Fruit fly (Drosophila melanogaster) whole organism, wandering third instar larva: ENCODE data around the gene caup.

ENCODE experiments used
- Abd-B ChIP-seq: fragments of >200 bp; optimal IDR thresholded peaks from 2 replicates; lab custom pipeline; 2017; ENCODE audit warnings: missing biosample characterization, missing genetic modification characterization
- CG32264 ChIP-seq: fragments of 200-800 bp; sonication (Bioruptor generic); optimal IDR thresholded peaks from 2 replicates; lab custom pipeline; 2016; ENCODE audit warnings: missing biosample characterization, missing genetic modification characterization
- CG9705 ChIP-seq: fragments of 200-800 bp; sonication (Bioruptor generic); optimal IDR thresholded peaks from 2 replicates; lab custom pipeline; 2018; ENCODE audit warnings: missing biosample characterization, mild to moderate bottlenecking, missing genetic modification characterization
- CrebA ChIP-seq: fragments of 200-800 bp; sonication (Bioruptor generic); optimal IDR thresholded peaks from 2 replicates; lab custom pipeline; 2016; ENCODE audit warnings: missing biosample characterization, mild to moderate bottlenecking, missing genetic modification characterization, borderline replicate concordance
- Dfd ChIP-seq: fragments of >200 bp; optimal IDR thresholded peaks from 2 replicates; lab custom pipeline; 2017; ENCODE audit warnings: missing biosample characterization, missing genetic modification characterization
- Dif ChIP-seq: fragments of 200-275, 200-300 bp; sonication (Bioruptor generic); optimal IDR thresholded peaks from 2 replicates; lab custom pipeline; 2018; ENCODE audit warnings: missing biosample characterization, missing genetic modification characterization; ENCODE audit not compliant: partially characterized antibody
- GATAd ChIP-seq: sonication (Bioruptor generic); optimal IDR thresholded peaks from 2 replicates; lab custom pipeline; 2016; ENCODE audit warnings: missing biosample characterization, missing genetic modification characterization
- HLH106 ChIP-seq: fragments of 200-800 bp; optimal IDR thresholded peaks from 3 replicates; lab custom pipeline; 2019; ENCODE audit warnings: missing biosample characterization, mild to moderate bottlenecking, missing genetic modification characterization, moderate library complexity
- Hnf4 ChIP-seq: fragments of 200-800 bp; sonication (Bioruptor generic); optimal IDR thresholded peaks from 2 replicates; lab custom pipeline; 2016; ENCODE audit warnings: missing biosample characterization, mild to moderate bottlenecking, missing genetic modification characterization
- Hr78 ChIP-seq: fragments of >200 bp; optimal IDR thresholded peaks from 2 replicates; lab custom pipeline; 2017; ENCODE audit warnings: missing biosample characterization, missing genetic modification characterization
- Hr83 ChIP-seq: fragments of 200-300 bp; sonication (Bioruptor generic); optimal IDR thresholded peaks from 2 replicates; lab custom pipeline; 2016; ENCODE audit warnings: missing biosample characterization, mild to moderate bottlenecking, missing genetic modification characterization, moderate library complexity; ENCODE audit not compliant: poor library complexity, severe bottlenecking
- Jra ChIP-seq: sonication (Bioruptor generic); optimal IDR thresholded peaks from 2 replicates; lab custom pipeline; 2016; ENCODE audit warnings: missing biosample characterization, missing genetic modification characterization
- Mio ChIP-seq: sonication (Bioruptor generic); optimal IDR thresholded peaks from 2 replicates; lab custom pipeline; 2016; ENCODE audit warnings: missing biosample characterization, missing genetic modification characterization
- Myc ChIP-seq: fragments of >200 bp; optimal IDR thresholded peaks from 2 replicates; lab custom pipeline; 2017
- N ChIP-seq: fragments of >200 bp; optimal IDR thresholded peaks from 2 replicates; lab custom pipeline; 2018; ENCODE audit warnings: missing biosample characterization, missing external identifiers, missing genetic modification characterization
- OdsH ChIP-seq: fragments of 200-800 bp; sonication (Bioruptor generic); optimal IDR thresholded peaks from 2 replicates; lab custom pipeline; 2016; ENCODE audit warnings: missing biosample characterization, mild to moderate bottlenecking, missing genetic modification characterization
- Rel ChIP-seq, 2 experiments: fragments of 200-800 bp; sonication (Bioruptor generic) in 1 of 2; optimal IDR thresholded peaks; 2 replicates in 1 of 2; 3 replicates in 1 of 2; lab custom pipeline; 2016 to 2019; ENCODE audit warnings: mild to moderate bottlenecking in 2 of 2, missing biosample characterization in 2 of 2, missing genetic modification characterization in 2 of 2, moderate library complexity in 1 of 2
- Sp1 ChIP-seq: fragments of 200-800 bp; sonication (Bioruptor generic); optimal IDR thresholded peaks from 3 replicates; lab custom pipeline; 2019; ENCODE audit warnings: missing biosample characterization, mild to moderate bottlenecking, missing genetic modification characterization, moderate library complexity
- Vsx2 ChIP-seq: fragments of 200-300, 225-300 bp; sonication (Bioruptor generic); optimal IDR thresholded peaks from 2 replicates; lab custom pipeline; 2018; ENCODE audit warnings: missing biosample characterization, missing genetic modification characterization; ENCODE audit not compliant: partially characterized antibody
- br ChIP-seq: fragments of 200-800 bp; sonication (Bioruptor generic); optimal IDR thresholded peaks from 2 replicates; lab custom pipeline; 2016; ENCODE audit warnings: missing biosample characterization, missing genetic modification characterization
- brk ChIP-seq: fragments of 200-800 bp; sonication (Bioruptor generic); optimal IDR thresholded peaks from 2 replicates; lab custom pipeline; 2016; ENCODE audit warnings: missing biosample characterization, mild to moderate bottlenecking, missing genetic modification characterization
- dl ChIP-seq, 2 experiments: fragments of 175-275, 200-275 bp in 1 of 2; fragments of 200-275 bp in 1 of 2; sonication (Bioruptor generic); optimal IDR thresholded peaks; lab custom pipeline; 2018; ENCODE audit warnings: mild to moderate bottlenecking in 2 of 2, missing biosample characterization in 2 of 2, missing genetic modification characterization in 2 of 2, moderate library complexity in 2 of 2; ENCODE audit not compliant: partially characterized antibody in 2 of 2, insufficient read depth in 1 of 2
- dmrt93B ChIP-seq: fragments of 200-800 bp; sonication (Bioruptor generic); optimal IDR thresholded peaks from 2 replicates; lab custom pipeline; 2018; ENCODE audit warnings: missing biosample characterization, mild to moderate bottlenecking, missing genetic modification characterization
- dsf ChIP-seq: sonication (Bioruptor generic); optimal IDR thresholded peaks from 2 replicates; lab custom pipeline; 2016; ENCODE audit warnings: missing biosample characterization, missing genetic modification characterization, borderline replicate concordance
- ey ChIP-seq: fragments of 200-800 bp; sonication (Bioruptor generic); optimal IDR thresholded peaks from 2 replicates; lab custom pipeline; 2016; ENCODE audit warnings: missing biosample characterization, missing genetic modification characterization
- foxo ChIP-seq, 2 experiments: fragments of 200-800 bp; sonication (Bioruptor generic); optimal IDR thresholded peaks; 2 replicates in 1 of 2; 3 replicates in 1 of 2; lab custom pipeline; 2016 to 2017; ENCODE audit warnings: missing biosample characterization in 2 of 2, missing genetic modification characterization in 2 of 2
- fru ChIP-seq: fragments of 200-800 bp; sonication (Bioruptor generic); optimal IDR thresholded peaks from 3 replicates; lab custom pipeline; 2016; ENCODE audit warnings: missing biosample characterization, mild to moderate bottlenecking, missing genetic modification characterization
- h ChIP-seq: fragments of 200-800 bp; sonication (Bioruptor generic); optimal IDR thresholded peaks from 3 replicates; lab custom pipeline; 2016; ENCODE audit warnings: missing biosample characterization, mild to moderate bottlenecking, missing genetic modification characterization
- jim ChIP-seq: fragments of 175-275, 200-325 bp; sonication (Bioruptor generic); optimal IDR thresholded peaks from 2 replicates; lab custom pipeline; 2016; ENCODE audit warnings: missing biosample characterization, mild to moderate bottlenecking, missing genetic modification characterization
- lola ChIP-seq: fragments of >200 bp; optimal IDR thresholded peaks from 2 replicates; lab custom pipeline; 2017; ENCODE audit warnings: missing biosample characterization, missing genetic modification characterization
- pan ChIP-seq: fragments of >200 bp; optimal IDR thresholded peaks from 2 replicates; lab custom pipeline; 2017
- psq ChIP-seq: fragments of 200-800 bp; sonication (Bioruptor generic); optimal IDR thresholded peaks from 3 replicates; lab custom pipeline; 2017; ENCODE audit warnings: missing biosample characterization, mild to moderate bottlenecking, missing genetic modification characterization, moderate library complexity
- rgr ChIP-seq: fragments of 200-800 bp; sonication (Bioruptor generic); optimal IDR thresholded peaks from 3 replicates; lab custom pipeline; 2016; ENCODE audit warnings: missing biosample characterization, mild to moderate bottlenecking, missing genetic modification characterization
- sage ChIP-seq: fragments of 200-800 bp; sonication (Bioruptor generic); optimal IDR thresholded peaks from 2 replicates; lab custom pipeline; 2016; ENCODE audit warnings: missing biosample characterization, mild to moderate bottlenecking, missing genetic modification characterization
- sv ChIP-seq: fragments of 200-800 bp; sonication (Bioruptor generic); optimal IDR thresholded peaks from 3 replicates; lab custom pipeline; 2016; ENCODE audit warnings: missing biosample characterization, missing genetic modification characterization
- tai ChIP-seq: sonication (Bioruptor generic); optimal IDR thresholded peaks from 2 replicates; lab custom pipeline; 2016; ENCODE audit warnings: missing biosample characterization, missing genetic modification characterization
- usp ChIP-seq: fragments of >200 bp; optimal IDR thresholded peaks from 2 replicates; lab custom pipeline; 2017; ENCODE audit warnings: missing biosample characterization, missing genetic modification characterization
- woc ChIP-seq: sonication (Bioruptor generic); optimal IDR thresholded peaks from 2 replicates; lab custom pipeline; 2016; ENCODE audit warnings: missing biosample characterization, mild to moderate bottlenecking, missing genetic modification characterization

The caup gene

DNA sequence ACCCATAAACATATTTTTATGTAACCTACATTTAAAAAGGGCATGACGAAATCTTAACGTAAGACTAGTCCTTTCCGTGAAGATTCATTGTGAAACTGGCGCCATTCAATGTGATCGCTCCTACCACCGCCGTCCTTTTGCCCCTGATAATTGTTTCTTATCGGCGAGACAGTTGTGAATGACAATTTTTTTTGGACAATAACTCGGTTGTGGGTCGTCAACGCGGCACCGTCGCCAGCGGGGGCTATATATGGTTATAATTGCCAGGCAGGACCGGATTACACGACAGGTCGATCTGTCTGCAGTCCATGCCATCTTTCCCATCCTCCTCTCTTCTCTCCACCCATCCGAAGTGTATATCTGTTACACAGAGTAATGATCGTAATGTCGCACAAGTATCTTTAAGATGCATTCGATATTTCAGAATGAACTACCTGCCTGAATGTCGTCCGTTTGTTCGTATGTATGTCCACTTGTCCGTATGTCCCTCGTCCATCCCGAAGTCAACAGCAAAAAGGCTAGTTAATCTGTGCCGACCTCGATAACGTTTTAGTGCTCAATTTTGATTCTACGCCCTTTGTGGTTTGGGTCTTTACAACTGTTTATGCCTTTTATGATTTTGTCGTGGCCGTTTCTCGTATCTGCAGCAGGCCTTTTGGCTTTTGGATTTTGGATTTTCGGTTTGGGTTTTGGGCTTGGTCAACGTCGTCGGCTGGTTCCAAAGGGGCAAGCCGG lies 39.8 kb downstream of the caup start:
- TF ChIP-seq ey (GFP tag; lab: Kevin White, UChicago) (no peak), HLH106 (tag; lab: Kevin White, UChicago) (no peak), dsf (GFP tag; lab: Kevin White, UChicago) (no peak), jim (GFP tag; lab: Kevin White, UChicago) (no peak), fru (no peak), Hr83 (GFP tag; lab: Kevin White, UChicago) (no peak), woc (GFP tag; lab: Kevin White, UChicago) (no peak), h (GFP tag; lab: Kevin White, UChicago) (no peak), CG32264 (GFP tag; lab: Kevin White, UChicago) (no peak)

dm6 chr3L:12651544-12651943 lies 42.1 kb downstream of the caup start:
- TF ChIP-seq tai (no peak), psq (no peak), GATAd (GFP tag; lab: Kevin White, UChicago) (no peak), Myc (lab: Kevin White, UChicago) (no peak), ey (GFP tag; lab: Kevin White, UChicago) (no peak), Hr83 (GFP tag; lab: Kevin White, UChicago) (no peak), usp (no peak), Dfd (GFP tag; lab: Kevin White, UChicago) (no peak), Hr78 (GFP tag; lab: Kevin White, UChicago) (no peak), fru (no peak), Sp1 (GFP tag; lab: Kevin White, UChicago) (no peak)

dm6 chr3L:12652657-12653056 lies 43.2 kb downstream of the caup start:
- TF ChIP-seq lola (GFP tag; lab: Kevin White, UChicago) (no peak), usp (no peak), CG9705 (GFP tag; lab: Kevin White, UChicago) (no peak), jim (GFP tag; lab: Kevin White, UChicago) (no peak), dsf (GFP tag; lab: Kevin White, UChicago) (no peak)

- TF ChIP-seq tai, result no peak
- TF ChIP-seq Jra (GFP tag; lab: Kevin White, UChicago), result no peak
- TF ChIP-seq Mio (GFP tag; lab: Kevin White, UChicago), result no peak
- no peak for TF ChIP-seq Dfd (GFP tag; lab: Kevin White, UChicago)
- no peak for TF ChIP-seq lola (GFP tag; lab: Kevin White, UChicago)
- TF ChIP-seq h (GFP tag; lab: Kevin White, UChicago), result peak; percentile 36
- TF ChIP-seq psq, result no peak
- no peak for TF ChIP-seq CG32264 (GFP tag; lab: Kevin White, UChicago)
- TF ChIP-seq usp, result no peak
- TF ChIP-seq GATAd (GFP tag; lab: Kevin White, UChicago), result no peak
- no peak for TF ChIP-seq Hr78 (GFP tag; lab: Kevin White, UChicago)
- TF ChIP-seq Dif, result no peak
- TF ChIP-seq fru, result no peak
- no peak for TF ChIP-seq pan (lab: Kevin White, UChicago)
- no peak for TF ChIP-seq Rel (GFP tag; optimal IDR thresholded peaks at IDR 0.05; lab: Kevin White, UChicago)
- TF ChIP-seq Rel (tag; optimal IDR thresholded peaks at IDR 0.05; lab: Kevin White, UChicago), result peak; percentile 49
- TF ChIP-seq ey (GFP tag; lab: Kevin White, UChicago), result no peak
- no peak for TF ChIP-seq brk (GFP tag; lab: Kevin White, UChicago)
- TF ChIP-seq dl (GFP tag; optimal IDR thresholded peaks at IDR 0.05; lab: Kevin White, UChicago; ENCODE audit: insufficient read depth in 1 of 2, partially characterized antibody in 2 of 2), result no peak
- TF ChIP-seq OdsH (GFP tag; lab: Kevin White, UChicago), result peak; percentile 24
- TF ChIP-seq Hnf4, result no peak
- peak; percentile 67 for TF ChIP-seq rgr (GFP tag; lab: Kevin White, UChicago)
- TF ChIP-seq dsf (GFP tag; lab: Kevin White, UChicago), result no peak
- peak; percentile 4 for TF ChIP-seq br (GFP tag; lab: Kevin White, UChicago)
- no peak for TF ChIP-seq CrebA (GFP tag; lab: Kevin White, UChicago)
- TF ChIP-seq jim (GFP tag; lab: Kevin White, UChicago), result no peak
- TF ChIP-seq sv, result no peak
- TF ChIP-seq Sp1 (GFP tag; lab: Kevin White, UChicago), result peak; percentile 56
- TF ChIP-seq CG9705 (GFP tag; lab: Kevin White, UChicago), result peak; percentile 56
- TF ChIP-seq dmrt93B (GFP tag; lab: Kevin White, UChicago), result peak; percentile 12
- no peak for TF ChIP-seq sage
- peak; percentile 40 for TF ChIP-seq HLH106 (tag; lab: Kevin White, UChicago)
- peak; percentile 54 for TF ChIP-seq Myc (lab: Kevin White, UChicago)
- no peak for TF ChIP-seq N (GFP tag; lab: Kevin White, UChicago)
- no peak for TF ChIP-seq Abd-B (GFP tag; lab: Kevin White, UChicago)
- TF ChIP-seq woc (GFP tag; lab: Kevin White, UChicago), result no peak
- peak; percentile 53 for TF ChIP-seq Hr83 (GFP tag; lab: Kevin White, UChicago)
- TF ChIP-seq Vsx2, result peak; percentile 86
- TF ChIP-seq foxo (GFP tag; optimal IDR thresholded peaks at IDR 0.05; lab: Kevin White, UChicago), result no peak
Measured at dm6 chr3L:12653124-12653523, 43.7 kb downstream of the caup start.
